Fruit fly (Drosophila melanogaster): ENCODE results near the gene CG4287.

Gene CG4287

dm6 chr3R:15920751-15921156 lies 42.9 kb downstream of the CG4287 start, which contains the start of gene Fbxl7 (continued):
- peak; percentile 14 for TF ChIP-seq CG7987 (GFP tag; optimal IDR thresholded peaks at IDR 0.05)
- peak; percentile 42 for TF ChIP-seq oc (tag; optimal IDR thresholded peaks at IDR 0.05)
- TF ChIP-seq chinmo (GFP tag; IDR thresholded peaks at IDR 0.05; ENCODE audit: partially characterized antibody): 0 out of 4 replicates have a peak, but pooled peaks have one; percentile 56
- TF ChIP-seq CG17612 (GFP tag; IDR thresholded peaks at IDR 0.05): 0 out of 2 replicates have a peak, but pooled peaks have one; percentile 15
- no peak for TF ChIP-seq CG18764 (GFP tag; optimal IDR thresholded peaks at IDR 0.05)
- no peak for TF ChIP-seq croc (GFP tag; conservative IDR thresholded peaks at IDR 0.05)
- TF ChIP-seq Trl (optimal IDR thresholded peaks at IDR 0.05): peak; percentile 43 to 78
- peak; percentile 26 for TF ChIP-seq Trl (GFP tag; optimal IDR thresholded peaks at IDR 0.05)
- no peak for TF ChIP-seq Mes4 (GFP tag; optimal IDR thresholded peaks at IDR 0.05)
- peak; percentile 64; the same call in 1 of the 2 replicates for TF ChIP-seq CG42726 (GFP tag; IDR thresholded peaks at IDR 0.05; ENCODE audit: partially characterized antibody)
- TF ChIP-seq CG2678 (tag; optimal IDR thresholded peaks at IDR 0.05): no peak
- TF ChIP-seq HLHmδ (GFP tag; optimal IDR thresholded peaks at IDR 0.05): peak; percentile 84
- peak; percentile 96 for TF ChIP-seq cg (GFP tag; optimal IDR thresholded peaks at IDR 0.05)
- TF ChIP-seq CG8924 (tag; optimal IDR thresholded peaks at IDR 0.05): peak; percentile 35
- TF ChIP-seq nerfin-2 (GFP tag; IDR thresholded peaks at IDR 0.05; ENCODE audit: partially characterized antibody): no peak
- peak; percentile 61 for TF ChIP-seq vvl (GFP tag; IDR thresholded peaks at IDR 0.05)
- 0 out of 2 replicates have a peak, but pooled peaks have one; percentile 20 for TF ChIP-seq Rfx (GFP tag; IDR thresholded peaks at IDR 0.05)
- TF ChIP-seq CG3847 (GFP tag; IDR thresholded peaks at IDR 0.05): no peak
- peak; percentile 13 for TF ChIP-seq ac (GFP tag; optimal IDR thresholded peaks at IDR 0.05)
- no peak for TF ChIP-seq CG14050 (GFP tag; IDR thresholded peaks at IDR 0.05)
- peak; percentile 66 for TF ChIP-seq zen (tag; optimal IDR thresholded peaks at IDR 0.05)
- TF ChIP-seq zfh1 (GFP tag; IDR thresholded peaks at IDR 0.05): peak; percentile 39; the same call in 1 of the 3 replicates
- TF ChIP-seq HmgD (GFP tag; optimal IDR thresholded peaks at IDR 0.05): peak; percentile 45
- peak; percentile 62; the same call in 1 of the 3 replicates for TF ChIP-seq CG6791 (GFP tag; IDR thresholded peaks at IDR 0.05; ENCODE audit: partially characterized antibody)
- TF ChIP-seq D (optimal IDR thresholded peaks at IDR 0.05): peak; percentile 73
- no peak for TF ChIP-seq D (GFP tag; optimal IDR thresholded peaks at IDR 0.05)
- TF ChIP-seq NK7.1 (GFP tag; optimal IDR thresholded peaks at IDR 0.05): no peak
- no peak for TF ChIP-seq CG33213 (GFP tag; optimal IDR thresholded peaks at IDR 0.05)
- TF ChIP-seq CG4360 (GFP tag; IDR thresholded peaks at IDR 0.05): peak; percentile 30; the same call in 1 of the 2 replicates
- TF ChIP-seq rib (GFP tag; IDR thresholded peaks at IDR 0.05): peak; percentile 64
- peak; percentile 95 for TF ChIP-seq CG3163 (GFP tag; optimal IDR thresholded peaks at IDR 0.05)
- TF ChIP-seq CG10654 (GFP tag; optimal IDR thresholded peaks at IDR 0.05): no peak
- peak; percentile 24; the same call in 1 of the 2 replicates for TF ChIP-seq Adf1 (GFP tag; IDR thresholded peaks at IDR 0.05)
- peak; percentile 35 for TF ChIP-seq amos (GFP tag; IDR thresholded peaks at IDR 0.05; ENCODE audit: partially characterized antibody)
- peak; percentile 49 for TF ChIP-seq Xbp1 (GFP tag; optimal IDR thresholded peaks at IDR 0.05)
- peak; percentile 46 for TF ChIP-seq ftz-f1 (GFP tag; optimal IDR thresholded peaks at IDR 0.05)
- no peak for TF ChIP-seq CG7786 (GFP tag; optimal IDR thresholded peaks at IDR 0.05)
- TF ChIP-seq pb (GFP tag; optimal IDR thresholded peaks at IDR 0.05): peak; percentile 17
- TF ChIP-seq bbx (GFP tag; IDR thresholded peaks at IDR 0.05; ENCODE audit: partially characterized antibody): peak; percentile 51
- TF ChIP-seq Awh (GFP tag; IDR thresholded peaks at IDR 0.05): 0 out of 2 replicates have a peak, but pooled peaks have one; percentile 27
- TF ChIP-seq al (GFP tag; IDR thresholded peaks at IDR 0.05): no peak
- TF ChIP-seq CG17829 (tag; optimal IDR thresholded peaks at IDR 0.05): peak; percentile 38
- TF ChIP-seq Med (GFP tag): peak; percentile 77
- TF ChIP-seq insv (GFP tag; optimal IDR thresholded peaks at IDR 0.05): no peak
- peak; percentile 16 for TF ChIP-seq gcm (GFP tag; optimal IDR thresholded peaks at IDR 0.05)
- TF ChIP-seq nerfin-1 (tag; optimal IDR thresholded peaks at IDR 0.05): no peak
- TF ChIP-seq zfh2 (GFP tag; optimal IDR thresholded peaks at IDR 0.05): no peak
- TF ChIP-seq crol (GFP tag; IDR thresholded peaks at IDR 0.05): peak; percentile 54; the same call in 1 of the 2 replicates
- TF ChIP-seq CG8478 (optimal IDR thresholded peaks at IDR 0.05): peak; percentile 87
- TF ChIP-seq ab (GFP tag; optimal IDR thresholded peaks at IDR 0.05): no peak
- peak; percentile 3 for TF ChIP-seq CG1603 (tag; optimal IDR thresholded peaks at IDR 0.05)
- peak; percentile 37 for TF ChIP-seq yki (optimal IDR thresholded peaks at IDR 0.05)
